Worm (Caenorhabditis elegans): ENCODE data around the gene C17B7.14.
A peak's percentile ranks its signal among the peaks of the same experiment; 100 is the strongest.

The C17B7.14 gene

DNA sequence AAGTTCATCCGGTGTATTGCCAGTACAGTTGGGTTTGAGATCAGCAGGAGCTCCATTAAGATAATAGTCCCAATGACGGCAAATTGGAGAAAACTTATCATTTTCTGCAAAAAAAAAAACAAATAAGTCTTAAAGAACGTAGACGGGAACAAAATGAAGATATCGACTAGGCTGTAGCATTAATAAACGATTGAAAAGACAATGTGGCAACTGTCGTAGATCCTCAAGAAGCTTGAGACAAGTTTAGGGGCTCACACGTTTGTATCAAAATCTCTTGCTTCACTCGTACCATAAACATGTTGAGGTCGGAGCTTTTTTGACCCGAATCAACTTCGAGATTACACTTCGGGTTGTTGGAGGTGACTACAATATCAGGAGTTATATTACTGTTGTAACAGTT, 327 bp downstream of the C17B7.14 start, which contains the start of gene F35F10.14:
Gene F35F10.14 (minus strand): TSS at position 101 of the 400 bp plus-strand sequence.
- TF ChIP-seq lin-54 (GFP tag; optimal IDR thresholded peaks at IDR 0.05) = no peak
- TF ChIP-seq ztf-28 (GFP tag; IDR thresholded peaks at IDR 0.05) = 0 out of 2 replicates have a peak, but pooled peaks have one; percentile 26

DNA sequence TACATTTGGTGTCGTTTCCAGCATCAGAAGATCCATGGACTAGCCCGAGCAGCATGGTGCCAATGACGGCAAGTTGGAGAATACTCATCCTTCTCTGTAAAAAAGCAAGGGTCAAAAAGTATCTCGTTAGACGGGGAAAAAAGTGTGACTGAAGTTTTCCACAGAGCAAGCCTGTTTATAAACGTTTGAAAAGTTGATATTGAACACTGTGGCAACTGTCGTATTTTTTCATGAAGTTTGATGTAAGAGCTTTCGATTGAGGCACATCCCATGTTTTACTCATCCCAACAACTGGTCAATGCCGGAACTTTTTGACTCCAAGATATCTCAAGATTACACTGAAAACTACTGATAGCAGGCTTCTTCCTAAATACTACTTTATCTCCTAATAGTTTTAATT, 1.4 kb downstream of the C17B7.14 start, which contains the start of gene F35F10.13:
Gene F35F10.13 (minus strand): TSS at position 101 of the 400 bp plus-strand sequence.
- TF ChIP-seq nhr-27 (tag; optimal IDR thresholded peaks at IDR 0.05) = no peak
- no peak for TF ChIP-seq let-526 (GFP tag; IDR thresholded peaks at IDR 0.05)
- TF ChIP-seq nhr-179 (tag; optimal IDR thresholded peaks at IDR 0.05) = no peak

DNA sequence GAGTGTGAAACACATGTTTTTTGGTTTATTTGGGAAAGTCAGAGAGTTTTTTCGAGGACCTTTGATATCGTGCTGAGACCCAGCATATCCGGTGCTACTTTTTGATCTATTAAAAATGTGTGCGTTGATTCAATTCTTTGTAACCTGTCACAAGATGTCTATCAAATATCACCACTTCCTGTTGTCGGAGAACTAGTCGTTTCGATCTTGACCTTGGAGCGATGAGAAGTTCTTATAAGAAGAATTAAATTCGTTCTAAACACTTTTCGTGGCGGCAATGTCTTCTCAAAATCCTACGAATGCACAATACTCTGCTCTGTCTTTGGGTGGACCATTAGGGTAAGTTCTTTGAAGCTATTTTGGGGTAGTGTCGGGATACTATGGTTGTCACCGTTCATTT, 4.2 kb downstream of the C17B7.14 start, which contains the start of gene F35F10.1:
Gene F35F10.1 (plus strand): TSS at position 200 of the 400 bp plus-strand sequence.
- TF ChIP-seq let-607 (tag; optimal IDR thresholded peaks at IDR 0.05) (no peak), madf-3 (GFP tag; IDR thresholded peaks at IDR 0.05) (0 out of 2 replicates have a peak, but pooled peaks have one; percentile 50), bed-1 (GFP tag; IDR thresholded peaks at IDR 0.05) (0 out of 2 replicates have a peak, but pooled peaks have one; percentile 84)

DNA sequence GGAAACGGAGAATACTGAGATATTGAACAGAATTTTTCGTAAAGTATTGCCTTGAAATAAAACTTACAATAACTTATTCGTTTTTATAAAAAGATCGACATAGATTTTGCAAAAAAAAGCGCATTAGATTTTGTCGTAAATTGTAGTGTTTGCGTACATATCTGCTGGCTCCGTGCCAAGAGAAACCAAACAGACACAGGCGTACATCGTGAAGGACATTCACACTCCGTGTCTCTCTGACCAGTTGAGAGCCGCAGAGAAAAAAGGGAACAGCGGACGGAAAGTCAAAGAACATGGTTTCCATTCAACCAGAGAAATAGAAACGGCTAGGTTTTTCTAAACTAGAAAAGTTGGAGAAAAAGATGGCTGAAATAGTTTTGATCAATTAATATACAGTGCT, 5.0 kb downstream of the C17B7.14 start, which contains the start of gene arrd-19:
Gene arrd-19 (minus strand): TSS at position 209 of the 400 bp plus-strand sequence.
- TF ChIP-seq hmg-20 (GFP tag; IDR thresholded peaks at IDR 0.05) = peak; percentile 52; the same call in 1 of the 2 replicates
- TF ChIP-seq snpc-4 (GFP tag; optimal IDR thresholded peaks at IDR 0.05) = no peak
- TF ChIP-seq snpc-4 (tag; optimal IDR thresholded peaks at IDR 0.05) = peak in 2 of 4 experiments; percentile 5 to 10
- TF ChIP-seq hlh-26 (GFP tag; conservative IDR thresholded peaks at IDR 0.05) = no peak
- TF ChIP-seq dox-1 (GFP tag; IDR thresholded peaks at IDR 0.05) = peak; percentile 97
- peak; percentile 32 for TF ChIP-seq lin-54 (GFP tag; optimal IDR thresholded peaks at IDR 0.05)
- TF ChIP-seq rcor-1 (GFP tag; IDR thresholded peaks at IDR 0.05) = peak; percentile 49; the same call in 1 of the 2 replicates
- TF ChIP-seq ama-1 (optimal IDR thresholded peaks at IDR 0.05) = no peak
- no peak for TF ChIP-seq ama-1 (GFP tag; optimal IDR thresholded peaks at IDR 0.05)
- peak; percentile 63 for TF ChIP-seq ceh-27 (GFP tag; optimal IDR thresholded peaks at IDR 0.05)
- no peak for TF ChIP-seq B0261.1 (tag; optimal IDR thresholded peaks at IDR 0.05)
- TF ChIP-seq lin-26 (GFP tag; IDR thresholded peaks at IDR 0.05) = no peak
- no peak for TF ChIP-seq C06A6.2 (GFP tag; conservative IDR thresholded peaks at IDR 0.05)
- TF ChIP-seq zfh-2 (GFP tag; conservative IDR thresholded peaks at IDR 0.05) = peak; percentile 49; the same call in 1 of the 2 replicates
- peak; percentile 57; the same call in 1 of the 2 replicates for TF ChIP-seq let-526 (GFP tag; IDR thresholded peaks at IDR 0.05)
- no peak for TF ChIP-seq nhr-90 (tag; optimal IDR thresholded peaks at IDR 0.05)
- no peak for TF ChIP-seq K11D2.4 (GFP tag; IDR thresholded peaks at IDR 0.05)
- no peak; the same call in 1 of the 2 replicates for TF ChIP-seq madf-3 (GFP tag; IDR thresholded peaks at IDR 0.05)
- no peak for TF ChIP-seq zim-3 (tag; optimal IDR thresholded peaks at IDR 0.05)
- TF ChIP-seq pbrm-1 (GFP tag; IDR thresholded peaks at IDR 0.05) = peak; percentile 66; the same call in 1 of the 2 replicates
- no peak for TF ChIP-seq B0336.3 (GFP tag; IDR thresholded peaks at IDR 0.05)
- no peak for TF ChIP-seq B0035.1 (tag; optimal IDR thresholded peaks at IDR 0.05)
- TF ChIP-seq Y53G8AR.9 (GFP tag; conservative IDR thresholded peaks at IDR 0.05) = peak; percentile 47; the same call in 1 of the 2 replicates
- no peak for TF ChIP-seq D2030.7 (GFP tag; IDR thresholded peaks at IDR 0.05)
- 0 out of 2 replicates have a peak, but pooled peaks have one; percentile 64 for TF ChIP-seq lag-1 (GFP tag; IDR thresholded peaks at IDR 0.05)
- TF ChIP-seq attf-5 (GFP tag; optimal IDR thresholded peaks at IDR 0.05) = peak; percentile 65
- TF ChIP-seq attf-3 (GFP tag; conservative IDR thresholded peaks at IDR 0.05) = peak; percentile 42
- no peak for TF ChIP-seq dpl-1 (GFP tag; optimal IDR thresholded peaks at IDR 0.05)
- TF ChIP-seq lsy-27 (tag; optimal IDR thresholded peaks at IDR 0.05; ENCODE audit: borderline replicate concordance, insufficient read depth) = no peak
- TF ChIP-seq nfyb-1 (GFP tag; IDR thresholded peaks at IDR 0.05) = peak; percentile 73; the same call in 1 of the 2 replicates
- TF ChIP-seq ztf-26 (tag; optimal IDR thresholded peaks at IDR 0.05) = peak; percentile 21
- TF ChIP-seq chd-7 (tag; optimal IDR thresholded peaks at IDR 0.05) = peak; percentile 8
- TF ChIP-seq gei-17 (GFP tag; optimal IDR thresholded peaks at IDR 0.05) = no peak
- TF ChIP-seq athp-1 (tag; optimal IDR thresholded peaks at IDR 0.05) = no peak
- no peak for TF ChIP-seq him-1 (tag; optimal IDR thresholded peaks at IDR 0.05)
- no peak; the same call in 1 of the 2 replicates for TF ChIP-seq hmg-1.2 (GFP tag; IDR thresholded peaks at IDR 0.05)
- no peak for TF ChIP-seq sea-2 (GFP tag; IDR thresholded peaks at IDR 0.05)
- TF ChIP-seq nhr-27 (tag; optimal IDR thresholded peaks at IDR 0.05) = no peak
